Worm (Caenorhabditis elegans): ENCODE data around the gene F44E7.9.
A peak's percentile ranks its signal among the peaks of the same experiment; 100 is the strongest.

Gene F44E7.9

DNA sequence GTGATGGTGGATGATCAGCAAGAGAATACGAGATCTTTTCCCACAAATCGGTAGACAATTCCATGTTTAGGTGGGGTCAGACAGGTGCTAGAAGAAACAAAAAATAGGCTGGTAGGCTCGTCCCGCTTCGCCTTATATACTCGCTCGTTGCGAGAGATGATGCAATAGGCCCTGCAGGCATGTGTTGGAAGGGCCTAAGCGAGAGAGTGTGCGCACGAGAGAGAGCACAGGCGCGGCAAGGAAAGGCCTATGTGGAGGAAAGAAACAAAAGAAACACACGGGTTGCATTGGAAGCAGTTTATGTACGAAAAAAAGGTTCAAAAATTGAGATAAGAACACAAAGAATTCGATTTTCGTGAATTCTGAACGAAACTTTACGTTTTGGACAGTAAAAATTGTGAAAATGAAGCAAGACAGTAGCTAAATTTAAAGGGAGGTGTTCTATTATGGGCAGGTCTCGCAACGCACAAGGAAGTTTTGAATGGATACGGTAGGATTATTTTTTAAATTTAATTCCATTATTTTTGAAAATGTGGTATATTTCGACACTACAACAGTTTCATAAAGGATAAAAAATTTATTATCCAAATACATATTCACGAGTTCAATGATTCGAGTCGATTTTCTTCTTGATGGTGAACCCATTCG, 10.2 kb upstream of the F44E7.9 start, which contains the start of gene F44E7.5 (continued):
- TF ChIP-seq hlh-17 (GFP tag; optimal IDR thresholded peaks at IDR 0.05; ENCODE audit: borderline replicate concordance) (no peak), C16A3.4 (tag; optimal IDR thresholded peaks at IDR 0.05) (peak; percentile 53), ztf-11 (tag; optimal IDR thresholded peaks at IDR 0.05) (no peak), lsy-2 (tag; optimal IDR thresholded peaks at IDR 0.05) (peak; percentile 20 to 46), nhr-20 (tag; optimal IDR thresholded peaks at IDR 0.05) (peak; percentile 66), nhr-11 (tag; optimal IDR thresholded peaks at IDR 0.05) (no peak), F16B12.6 (tag; optimal IDR thresholded peaks at IDR 0.05) (no peak), skn-1 (tag; optimal IDR thresholded peaks at IDR 0.05) (peak; percentile 1), lin-35 (GFP tag; optimal IDR thresholded peaks at IDR 0.05) (peak; percentile 0 to 41), ceh-8 (GFP tag; optimal IDR thresholded peaks at IDR 0.05) (no peak)

DNA sequence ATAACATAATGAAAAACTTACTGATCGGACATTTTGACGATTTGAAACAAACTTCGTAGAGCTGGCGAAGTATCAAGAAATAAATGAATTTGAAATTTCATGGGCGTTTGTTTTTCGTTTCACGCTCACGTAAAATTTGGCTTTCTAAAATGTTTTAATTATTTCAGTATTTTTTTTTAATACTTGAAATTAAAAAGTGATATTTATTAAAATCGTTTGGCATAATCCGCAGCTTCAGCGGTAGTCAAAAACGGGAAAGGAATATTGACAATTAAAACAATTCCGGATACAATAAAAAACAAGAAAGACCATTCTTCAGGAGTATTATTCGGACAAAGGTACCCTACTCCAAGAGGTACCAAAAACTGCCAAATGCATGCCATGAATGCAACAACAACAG, 8.3 kb upstream of the F44E7.9 start, which contains the start of gene fbxa-183:
Gene fbxa-183, minus strand, starts transcription at position 101 of the 400 bp plus-strand sequence.
- TF ChIP-seq tlp-1 (tag; optimal IDR thresholded peaks at IDR 0.05): no peak
- no peak for TF ChIP-seq ets-5 (GFP tag; IDR thresholded peaks at IDR 0.05)
- TF ChIP-seq lir-3 (tag; optimal IDR thresholded peaks at IDR 0.05; ENCODE audit: poor library complexity): no peak
- no peak for TF ChIP-seq ama-1 (optimal IDR thresholded peaks at IDR 0.05)
- TF ChIP-seq rnt-1 (tag; optimal IDR thresholded peaks at IDR 0.05): no peak
- no peak for TF ChIP-seq skn-1 (tag; optimal IDR thresholded peaks at IDR 0.05)
- TF ChIP-seq nhr-28 (tag; optimal IDR thresholded peaks at IDR 0.05): no peak
- no peak for TF ChIP-seq mdl-1 (tag; optimal IDR thresholded peaks at IDR 0.05)
- no peak for TF ChIP-seq nhr-19 (GFP tag; conservative IDR thresholded peaks at IDR 0.05)
- TF ChIP-seq egl-13 (tag; optimal IDR thresholded peaks at IDR 0.05): no peak
- no peak for TF ChIP-seq isw-1 (GFP tag; IDR thresholded peaks at IDR 0.05)
- no peak for TF ChIP-seq nhr-11 (tag; optimal IDR thresholded peaks at IDR 0.05)
- no peak for TF ChIP-seq pqm-1 (tag; optimal IDR thresholded peaks at IDR 0.05)
- no peak for TF ChIP-seq vab-15 (tag; optimal IDR thresholded peaks at IDR 0.05)
- no peak for TF ChIP-seq ztf-4 (tag; optimal IDR thresholded peaks at IDR 0.05)
- no peak for TF ChIP-seq aha-1 (tag; optimal IDR thresholded peaks at IDR 0.05)
- TF ChIP-seq lin-39 (tag; optimal IDR thresholded peaks at IDR 0.05): no peak
- no peak for TF ChIP-seq fos-1 (tag; optimal IDR thresholded peaks at IDR 0.05)
- TF ChIP-seq mab-9 (GFP tag; IDR thresholded peaks at IDR 0.05): no peak
- TF ChIP-seq lsy-2 (tag; optimal IDR thresholded peaks at IDR 0.05): no peak

DNA sequence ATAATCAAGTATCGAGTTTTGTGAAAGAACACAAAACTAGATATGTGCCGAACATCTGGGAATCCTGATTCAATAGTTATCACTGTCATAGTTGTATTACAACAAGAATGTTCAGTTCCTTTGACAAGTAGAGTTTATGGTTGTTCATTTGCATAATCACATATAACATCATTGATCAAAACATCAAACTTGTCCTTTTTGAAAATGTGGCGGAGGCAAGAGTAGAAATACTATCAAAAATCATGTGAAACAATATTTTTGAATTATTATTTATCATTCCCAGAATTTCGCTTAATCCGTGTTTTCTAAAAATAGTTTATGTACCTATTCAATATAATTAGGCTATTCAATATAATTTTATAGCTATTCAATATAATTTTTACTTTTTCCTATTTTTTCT, 5.7 kb upstream of the F44E7.9 start, which contains the start of gene F44E7.7:
Gene F44E7.7, minus strand, starts transcription at position 101 of the 400 bp plus-strand sequence.
- TF ChIP-seq lin-39 (tag; optimal IDR thresholded peaks at IDR 0.05) (no peak), pax-3 (tag; optimal IDR thresholded peaks at IDR 0.05) (no peak), C04F5.9 (tag; optimal IDR thresholded peaks at IDR 0.05) (no peak), nhr-20 (tag; optimal IDR thresholded peaks at IDR 0.05) (no peak), zag-1 (tag; optimal IDR thresholded peaks at IDR 0.05) (no peak), C16A3.4 (tag; optimal IDR thresholded peaks at IDR 0.05) (no peak), nhr-237 (tag; optimal IDR thresholded peaks at IDR 0.05) (no peak), fos-1 (tag; optimal IDR thresholded peaks at IDR 0.05) (no peak), ceh-63 (GFP tag; optimal IDR thresholded peaks at IDR 0.05) (no peak), ceh-88 (GFP tag; IDR thresholded peaks at IDR 0.05) (no peak), ces-1 (GFP tag; optimal IDR thresholded peaks at IDR 0.05) (no peak), egl-13 (tag; optimal IDR thresholded peaks at IDR 0.05) (no peak), skn-1 (tag; optimal IDR thresholded peaks at IDR 0.05) (no peak), fkh-8 (tag; optimal IDR thresholded peaks at IDR 0.05) (no peak), fkh-10 (GFP tag; optimal IDR thresholded peaks at IDR 0.05) (no peak), ceh-82 (tag; optimal IDR thresholded peaks at IDR 0.05) (no peak), elt-3 (tag; optimal IDR thresholded peaks at IDR 0.05) (no peak)
